Worm (Caenorhabditis elegans) whole organism, late embryonic: ENCODE data around the gene C26D10.6.

Experiments used
- F13H6.1 ChIP-seq: sonication (generic microtip); optimal IDR thresholded peaks from 2 replicates; lab custom pipeline; 2016; ENCODE audit warnings: missing genetic modification characterization, missing compliant biosample characterization
- ama-1 ChIP-seq: fragments of 150-350 bp; optimal IDR thresholded peaks from 2 replicates; lab custom pipeline; 2014
- ceh-14 ChIP-seq: sonication (generic microtip); optimal IDR thresholded peaks from 2 replicates; lab custom pipeline; 2016; ENCODE audit warnings: missing genotype, missing genetic modification characterization, missing compliant biosample characterization
- ceh-18 ChIP-seq: sonication (generic microtip); optimal IDR thresholded peaks from 2 replicates; lab custom pipeline; 2016; ENCODE audit warnings: missing genetic modification characterization, missing compliant biosample characterization
- ceh-19 ChIP-seq: fragments of 200-800 bp; sonication (Bioruptor generic); optimal IDR thresholded peaks from 2 replicates; lab custom pipeline; 2018; ENCODE audit warnings: mild to moderate bottlenecking, missing genetic modification characterization, missing compliant biosample characterization
- ceh-2 ChIP-seq: sonication (generic microtip); optimal IDR thresholded peaks from 2 replicates; lab custom pipeline; 2016; ENCODE audit warnings: missing genotype, missing genetic modification characterization, missing compliant biosample characterization
- ceh-30 ChIP-seq: fragments of 150-350 bp; optimal IDR thresholded peaks from 2 replicates; lab custom pipeline; 2014; ENCODE audit warnings: missing biosample characterization, missing genetic modification characterization
- ceh-34 ChIP-seq: sonication (generic microtip); optimal IDR thresholded peaks from 2 replicates; lab custom pipeline; 2016; ENCODE audit warnings: mild to moderate bottlenecking, missing genetic modification characterization, missing compliant biosample characterization
- che-1 ChIP-seq: sonication (generic microtip); optimal IDR thresholded peaks from 2 replicates; lab custom pipeline; 2016; ENCODE audit warnings: mild to moderate bottlenecking, missing genetic modification characterization, missing compliant biosample characterization
- elt-4 ChIP-seq: sonication (generic microtip); optimal IDR thresholded peaks from 2 replicates; lab custom pipeline; 2016; ENCODE audit warnings: missing genetic modification characterization, missing compliant biosample characterization
- ets-4 ChIP-seq: sonication (generic microtip); optimal IDR thresholded peaks from 2 replicates; lab custom pipeline; 2016; ENCODE audit warnings: missing genetic modification characterization, missing compliant biosample characterization
- eyg-1 ChIP-seq: sonication (generic microtip); optimal IDR thresholded peaks from 2 replicates; lab custom pipeline; 2016; ENCODE audit warnings: missing genotype, missing genetic modification characterization, missing compliant biosample characterization
- fkh-6 ChIP-seq: sonication (generic microtip); optimal IDR thresholded peaks from 2 replicates; lab custom pipeline; 2016; ENCODE audit warnings: missing genetic modification characterization, missing compliant biosample characterization
- hlh-13 ChIP-seq: fragments of 200-800 bp; sonication (Bioruptor generic); optimal IDR thresholded peaks from 2 replicates; lab custom pipeline; 2018; ENCODE audit warnings: mild to moderate bottlenecking, missing genetic modification characterization, missing compliant biosample characterization
- hlh-6 ChIP-seq: sonication (generic microtip); optimal IDR thresholded peaks from 2 replicates; lab custom pipeline; 2016; ENCODE audit warnings: missing genotype, missing genetic modification characterization, missing compliant biosample characterization
- lim-6 ChIP-seq: sonication (generic microtip); optimal IDR thresholded peaks from 2 replicates; lab custom pipeline; 2016; ENCODE audit warnings: missing genetic modification characterization, missing compliant biosample characterization
- lin-11 ChIP-seq: fragments of 200-800 bp; sonication (Bioruptor generic); optimal IDR thresholded peaks from 2 replicates; lab custom pipeline; 2018; ENCODE audit warnings: mild to moderate bottlenecking, missing genetic modification characterization, missing compliant biosample characterization
- madf-2 ChIP-seq: sonication (generic microtip); optimal IDR thresholded peaks from 2 replicates; lab custom pipeline; 2017; ENCODE audit warnings: missing genetic modification characterization, missing compliant biosample characterization
- mec-3 ChIP-seq: sonication (generic microtip); optimal IDR thresholded peaks from 2 replicates; lab custom pipeline; 2016; ENCODE audit warnings: borderline replicate concordance, missing genetic modification characterization, missing compliant biosample characterization
- npax-4 ChIP-seq: sonication (generic microtip); optimal IDR thresholded peaks from 2 replicates; lab custom pipeline; 2016; ENCODE audit warnings: missing genetic modification characterization, missing compliant biosample characterization
- pax-1 ChIP-seq: fragments of 150-350 bp; optimal IDR thresholded peaks from 2 replicates; lab custom pipeline; 2014; ENCODE audit warnings: missing biosample characterization, missing genetic modification characterization
- pha-2 ChIP-seq: sonication (generic microtip); optimal IDR thresholded peaks from 2 replicates; lab custom pipeline; 2017; ENCODE audit warnings: mild to moderate bottlenecking, missing genetic modification characterization, missing compliant biosample characterization
- pha-4 ChIP-seq: fragments of 150-350 bp; optimal IDR thresholded peaks from 2 replicates; lab custom pipeline; 2018; ENCODE audit warnings: missing biosample characterization, missing genetic modification reagents, missing genetic modification characterization
- pqm-1 ChIP-seq: sonication (generic microtip); optimal IDR thresholded peaks from 2 replicates; lab custom pipeline; 2016; ENCODE audit warnings: missing genetic modification characterization, missing compliant biosample characterization
- pros-1 ChIP-seq: fragments of 150-350 bp; optimal IDR thresholded peaks from 2 replicates; lab custom pipeline; 2014; ENCODE audit warnings: missing biosample characterization, missing genetic modification reagents, missing genetic modification characterization
- ref-2 ChIP-seq: sonication (generic microtip); optimal IDR thresholded peaks from 2 replicates; lab custom pipeline; 2016; ENCODE audit warnings: missing genetic modification characterization, missing compliant biosample characterization
- sdc-2 ChIP-seq: sonication (generic microtip); optimal IDR thresholded peaks from 2 replicates; lab custom pipeline; 2016; ENCODE audit warnings: missing genotype, missing genetic modification characterization, missing compliant biosample characterization
- sox-4 ChIP-seq: sonication (generic microtip); optimal IDR thresholded peaks from 2 replicates; lab custom pipeline; 2017; ENCODE audit warnings: mild to moderate bottlenecking, missing genetic modification characterization, inconsistent platforms, missing compliant biosample characterization
- tbx-2 ChIP-seq: sonication (generic microtip); optimal IDR thresholded peaks from 2 replicates; lab custom pipeline; 2016; ENCODE audit warnings: missing genetic modification characterization, missing compliant biosample characterization
- unc-55 ChIP-seq: sonication (generic microtip); optimal IDR thresholded peaks from 2 replicates; lab custom pipeline; 2017; ENCODE audit warnings: missing biosample characterization, missing genetic modification reagents, missing genetic modification characterization
- zip-5 ChIP-seq: sonication (generic microtip); optimal IDR thresholded peaks from 2 replicates; lab custom pipeline; 2016; ENCODE audit warnings: missing genetic modification characterization, missing compliant biosample characterization

C26D10.6 gene

ce11 chrII:8346384-8346783, 8.1 kb downstream of the C26D10.6 start, which contains the start of gene eff-1:
Gene eff-1, plus strand, starts transcription at chrII:8346684.
- TF ChIP-seq elt-4 (tag; lab: Kevin White, UChicago) (no peak), eyg-1 (no peak), fkh-6 (no peak), ceh-34 (tag; lab: Kevin White, UChicago) (no peak), zip-5 (no peak), ceh-14 (tag; lab: Kevin White, UChicago) (no peak), pax-1 (no peak), pha-2 (tag; lab: Kevin White, UChicago) (no peak), unc-55 (GFP tag; lab: Kevin White, UChicago) (no peak), pros-1 (tag; lab: Kevin White, UChicago) (no peak), ref-2 (tag; lab: Kevin White, UChicago) (no peak), tbx-2 (tag; lab: Kevin White, UChicago) (no peak)

- TF ChIP-seq pha-4 (tag; lab: Kevin White, UChicago) (no peak), npax-4 (tag; lab: Kevin White, UChicago) (no peak), ceh-2 (no peak)
Observed at ce11 chrII:8345613-8346012, 8.9 kb downstream of the C26D10.6 start.

ce11 chrII:8344803-8345202, 9.7 kb downstream of the C26D10.6 start:
- no peak for TF ChIP-seq lin-11 (tag; lab: Kevin White, UChicago)
- no peak for TF ChIP-seq sdc-2 (tag; lab: Kevin White, UChicago)
- TF ChIP-seq, all 69 proteins: peak for 0

ce11 chrII:8339108-8339507, 15.4 kb downstream of the C26D10.6 start:
- TF ChIP-seq pros-1 (tag; lab: Kevin White, UChicago) (no peak), ref-2 (tag; lab: Kevin White, UChicago) (no peak)

- TF ChIP-seq pros-1 (tag; lab: Kevin White, UChicago) (no peak), pqm-1 (no peak), sox-4 (tag; lab: Kevin White, UChicago) (no peak), ets-4 (tag; lab: Kevin White, UChicago) (no peak), tbx-2 (tag; lab: Kevin White, UChicago) (no peak), hlh-6 (no peak), madf-2 (tag; lab: Kevin White, UChicago) (no peak), ceh-2 (no peak), ceh-34 (tag; lab: Kevin White, UChicago) (no peak), hlh-13 (GFP tag; lab: Kevin White, UChicago) (no peak), ceh-19 (GFP tag; lab: Kevin White, UChicago) (no peak), npax-4 (tag; lab: Kevin White, UChicago) (no peak), ceh-18 (tag; lab: Kevin White, UChicago) (no peak), ama-1 (lab: Kevin White, UChicago) (no peak), ceh-30 (no peak), lim-6 (no peak), unc-55 (GFP tag; lab: Kevin White, UChicago) (no peak)
Observed at ce11 chrII:8333643-8334042, 20.9 kb downstream of the C26D10.6 start, which contains the start of gene C26D10.7. Gene C26D10.7, plus strand, starts transcription at chrII:8333943.

- no peak for TF ChIP-seq mec-3 (tag; lab: Kevin White, UChicago)
- TF ChIP-seq pax-1: no peak
- no peak for TF ChIP-seq sox-4 (tag; lab: Kevin White, UChicago)
- TF ChIP-seq ceh-14 (tag; lab: Kevin White, UChicago): no peak
- no peak for TF ChIP-seq ceh-18 (tag; lab: Kevin White, UChicago)
- no peak for TF ChIP-seq che-1
- no peak for TF ChIP-seq F13H6.1 (tag; lab: Kevin White, UChicago)
- no peak for TF ChIP-seq hlh-6
- no peak for TF ChIP-seq hlh-13 (GFP tag; lab: Kevin White, UChicago)
Observed at ce11 chrII:8329462-8329861, 25.0 kb downstream of the C26D10.6 start, which contains the start of gene C26D10.4. Gene C26D10.4, plus strand, starts transcription at chrII:8329762.
